Fruit fly (Drosophila melanogaster): ENCODE data around the gene fd102C.

fd102C gene

DNA sequence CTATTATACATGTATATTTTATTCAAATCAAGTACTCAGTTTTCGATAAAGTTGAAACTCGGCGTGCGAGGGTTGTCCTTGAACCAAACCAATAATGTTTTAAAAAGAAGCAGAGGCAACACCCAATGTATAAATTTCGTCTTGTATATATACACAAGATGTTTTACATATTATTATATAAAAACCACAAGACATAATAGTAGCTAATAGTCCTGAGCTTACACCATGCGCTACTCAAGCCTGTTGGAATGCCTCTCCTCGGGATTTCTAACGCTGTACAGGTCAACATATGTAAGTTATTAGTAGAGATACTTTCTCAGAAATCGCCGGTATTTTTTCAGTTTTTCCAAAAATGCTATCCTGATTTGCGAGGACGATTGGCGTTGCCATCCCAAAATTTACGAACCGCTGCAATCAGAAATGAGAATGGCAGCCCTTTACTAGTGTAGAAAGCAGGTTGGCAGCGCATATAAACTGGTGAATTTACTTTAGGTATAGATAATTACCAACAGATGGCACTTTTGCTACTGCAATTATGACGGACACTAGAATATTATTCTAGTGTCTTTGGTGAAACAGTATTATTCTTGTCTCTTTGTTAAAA, 8.7 kb downstream of the fd102C start:
- TF ChIP-seq Myc (optimal IDR thresholded peaks at IDR 0.05): peak; percentile 61
- TF ChIP-seq Vsx2 (GFP tag; optimal IDR thresholded peaks at IDR 0.05; ENCODE audit: partially characterized antibody): no peak
- no peak for TF ChIP-seq CG32264 (GFP tag; optimal IDR thresholded peaks at IDR 0.05)
- no peak for TF ChIP-seq HLH106 (tag; optimal IDR thresholded peaks at IDR 0.05)

DNA sequence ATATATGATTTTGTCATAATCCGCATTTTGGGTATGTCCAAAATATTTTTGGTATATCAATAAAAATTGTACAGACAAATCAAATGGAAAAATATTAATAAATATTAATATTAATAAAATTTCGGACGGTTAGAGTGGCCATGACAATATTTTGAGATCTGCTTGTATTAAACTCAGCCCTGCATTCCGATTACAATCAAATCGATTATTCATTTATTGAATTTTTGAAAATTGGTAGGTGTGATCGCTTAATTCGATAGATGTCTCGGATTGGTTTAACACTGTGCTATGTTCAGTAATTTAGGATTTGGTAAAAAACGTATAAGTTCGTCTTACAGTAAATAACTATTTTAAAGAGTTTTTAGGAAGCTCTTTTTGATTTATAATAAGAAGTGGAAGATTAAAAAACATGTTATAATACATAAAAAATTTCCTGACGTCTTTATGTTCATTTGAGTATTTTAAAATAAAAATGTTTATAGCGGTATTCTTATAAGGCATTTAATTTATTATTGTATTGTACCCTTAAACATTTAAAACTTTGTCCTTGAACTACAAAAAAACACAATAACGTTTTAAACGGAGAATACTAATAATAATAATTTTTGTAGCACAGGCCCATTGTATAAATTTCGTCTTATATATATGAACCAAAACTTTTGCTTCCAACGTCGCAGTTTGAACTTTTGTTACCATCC, 9.3 kb downstream of the fd102C start:
- TF ChIP-seq brk (GFP tag; optimal IDR thresholded peaks at IDR 0.05) (peak; percentile 26), Mio (GFP tag; optimal IDR thresholded peaks at IDR 0.05) (no peak)

DNA sequence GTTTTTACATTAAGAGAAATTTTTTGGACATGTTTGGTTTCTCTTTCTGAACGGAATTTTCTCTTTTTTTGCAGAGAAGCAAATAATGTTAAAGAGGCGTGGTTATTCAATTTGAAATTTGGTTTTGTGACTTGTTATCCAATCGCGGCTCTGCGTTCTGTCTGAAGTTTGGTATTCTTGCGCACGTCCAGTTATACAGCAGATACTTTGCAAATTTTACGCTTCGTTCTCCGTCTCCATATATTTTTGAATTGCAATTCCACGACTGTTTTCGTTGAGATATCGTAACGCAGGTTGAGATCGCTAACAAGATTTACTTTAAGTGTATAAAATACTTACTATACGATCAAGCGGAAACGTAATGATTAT, 9.9 kb downstream of the fd102C start:
- TF ChIP-seq Dif (GFP tag; optimal IDR thresholded peaks at IDR 0.05; ENCODE audit: partially characterized antibody): peak; percentile 9
- TF ChIP-seq brk (GFP tag; optimal IDR thresholded peaks at IDR 0.05): peak; percentile 28
- no peak for TF ChIP-seq CG9705 (GFP tag; optimal IDR thresholded peaks at IDR 0.05)
- TF ChIP-seq Hr83 (GFP tag; optimal IDR thresholded peaks at IDR 0.05; ENCODE audit: poor library complexity, severe bottlenecking): no peak
- TF ChIP-seq CrebA (GFP tag; optimal IDR thresholded peaks at IDR 0.05; ENCODE audit: borderline replicate concordance): peak; percentile 27
- TF ChIP-seq woc (GFP tag; optimal IDR thresholded peaks at IDR 0.05): no peak
- no peak for TF ChIP-seq Hnf4 (GFP tag; optimal IDR thresholded peaks at IDR 0.05)
- no peak for TF ChIP-seq GATAd (GFP tag; optimal IDR thresholded peaks at IDR 0.05)

DNA sequence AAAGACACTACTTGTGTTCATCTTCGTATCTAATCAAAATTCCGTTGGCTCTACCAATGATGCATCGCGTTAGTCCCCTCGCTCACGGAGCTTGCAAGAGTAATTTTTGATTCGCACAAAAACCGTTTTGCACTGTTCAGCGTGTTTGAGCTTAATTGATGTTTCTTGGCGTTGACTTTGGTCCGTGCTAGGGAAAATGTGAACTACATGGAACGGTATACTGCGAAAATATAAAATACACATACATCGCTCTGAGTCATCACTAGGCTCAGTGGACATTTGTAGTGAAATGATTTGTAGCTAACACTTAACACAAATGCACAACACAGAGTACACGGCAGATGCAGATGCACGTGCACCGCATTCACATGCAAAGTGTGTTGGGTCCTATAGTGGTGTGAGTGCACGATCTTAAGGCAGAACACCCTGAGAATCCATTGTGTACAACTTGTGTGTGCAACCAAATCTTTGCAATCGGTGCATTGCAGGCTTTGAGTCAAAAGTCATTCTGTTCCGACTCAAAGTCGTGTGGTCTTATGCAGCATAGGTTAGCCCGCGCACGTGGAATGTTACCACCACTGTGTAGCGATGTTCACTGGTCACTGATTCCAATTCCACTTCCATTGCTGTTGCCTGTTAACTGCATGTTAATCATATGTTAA, 10.4 kb downstream of the fd102C start, which contains the start of gene Sox102F:
TSS of gene Sox102F (minus strand) at position 604 of the 662 bp plus-strand sequence.
- TF ChIP-seq ey (GFP tag; optimal IDR thresholded peaks at IDR 0.05): no peak
- TF ChIP-seq CG32264 (GFP tag; optimal IDR thresholded peaks at IDR 0.05): no peak
- TF ChIP-seq h (GFP tag; optimal IDR thresholded peaks at IDR 0.05): no peak
- no peak for TF ChIP-seq GATAd (GFP tag; optimal IDR thresholded peaks at IDR 0.05)
- no peak for TF ChIP-seq lola (GFP tag; optimal IDR thresholded peaks at IDR 0.05)
- TF ChIP-seq fru (GFP tag; optimal IDR thresholded peaks at IDR 0.05): no peak
- TF ChIP-seq Dfd (GFP tag; optimal IDR thresholded peaks at IDR 0.05): no peak
- no peak for TF ChIP-seq brk (GFP tag; optimal IDR thresholded peaks at IDR 0.05)

DNA sequence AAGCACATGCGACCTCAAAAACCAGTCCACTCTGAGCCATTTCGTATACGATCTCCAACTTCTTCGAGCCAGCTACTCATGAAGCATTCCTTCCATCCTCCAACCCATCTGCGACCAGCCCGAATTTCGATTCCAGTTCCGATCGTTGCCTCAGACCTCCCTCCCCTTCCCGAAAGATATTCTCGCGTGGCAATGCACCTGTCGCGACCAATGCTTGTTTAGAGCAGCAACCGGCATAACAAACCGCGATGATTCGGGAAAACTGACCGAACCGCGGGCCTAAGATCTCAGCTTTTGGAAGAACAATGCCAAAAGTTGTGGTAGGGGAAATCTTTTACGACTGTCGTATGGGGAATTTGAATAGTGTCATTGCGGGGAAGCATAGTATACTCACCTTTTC, 11.3 kb downstream of the fd102C start:
- TF ChIP-seq pan (optimal IDR thresholded peaks at IDR 0.05) (no peak), Vsx2 (GFP tag; optimal IDR thresholded peaks at IDR 0.05; ENCODE audit: partially characterized antibody) (peak; percentile 33), Hr83 (GFP tag; optimal IDR thresholded peaks at IDR 0.05; ENCODE audit: poor library complexity, severe bottlenecking) (peak; percentile 25), Hnf4 (GFP tag; optimal IDR thresholded peaks at IDR 0.05) (no peak), N (GFP tag; optimal IDR thresholded peaks at IDR 0.05) (no peak), Abd-B (GFP tag; optimal IDR thresholded peaks at IDR 0.05) (no peak), woc (GFP tag; optimal IDR thresholded peaks at IDR 0.05) (no peak), Rel (GFP tag; optimal IDR thresholded peaks at IDR 0.05) (no peak), Rel (tag; optimal IDR thresholded peaks at IDR 0.05) (no peak)

DNA sequence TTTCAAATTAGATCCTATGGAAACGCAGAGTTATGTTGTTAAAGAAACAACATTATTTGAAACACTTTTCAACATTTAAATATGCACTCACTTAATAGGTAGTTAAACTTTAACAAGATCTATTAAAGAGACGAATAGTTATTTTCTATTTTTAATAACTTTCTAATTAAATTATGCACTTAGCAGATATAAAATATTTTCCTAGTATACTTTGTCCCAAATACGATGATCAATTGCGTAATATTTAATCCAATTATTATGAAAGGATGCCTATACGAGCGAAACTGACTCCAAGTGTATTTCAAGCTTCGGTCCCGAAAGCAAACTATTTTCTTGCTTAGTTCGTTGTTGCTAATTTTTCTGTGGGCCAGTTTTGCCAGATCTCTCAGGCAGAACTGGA, 12.5 kb downstream of the fd102C start:
- TF ChIP-seq Mio (GFP tag; optimal IDR thresholded peaks at IDR 0.05): no peak
- TF ChIP-seq Jra (GFP tag; optimal IDR thresholded peaks at IDR 0.05): no peak
- no peak for TF ChIP-seq Dfd (GFP tag; optimal IDR thresholded peaks at IDR 0.05)
- no peak for TF ChIP-seq woc (GFP tag; optimal IDR thresholded peaks at IDR 0.05)
- TF ChIP-seq rgr (GFP tag; optimal IDR thresholded peaks at IDR 0.05): no peak
- no peak for TF ChIP-seq dl (GFP tag; optimal IDR thresholded peaks at IDR 0.05; ENCODE audit: insufficient read depth in 1 of 2, partially characterized antibody in 2 of 2)
- no peak for TF ChIP-seq OdsH (GFP tag; optimal IDR thresholded peaks at IDR 0.05)
- TF ChIP-seq h (GFP tag; optimal IDR thresholded peaks at IDR 0.05): no peak
- no peak for TF ChIP-seq Rel (GFP tag; optimal IDR thresholded peaks at IDR 0.05)
- TF ChIP-seq Rel (tag; optimal IDR thresholded peaks at IDR 0.05): no peak
- TF ChIP-seq Myc (optimal IDR thresholded peaks at IDR 0.05): no peak
- no peak for TF ChIP-seq dmrt93B (GFP tag; optimal IDR thresholded peaks at IDR 0.05)
- no peak for TF ChIP-seq tai (GFP tag; optimal IDR thresholded peaks at IDR 0.05)
- TF ChIP-seq foxo (GFP tag; optimal IDR thresholded peaks at IDR 0.05): no peak

Measured in whole organism, wandering third instar larva.